Worm (Caenorhabditis elegans) whole organism, late embryonic: Measurements from ENCODE around the gene C15B12.8.

Experiments
- C08G9.2 ChIP-seq: sonication (generic microtip); optimal IDR thresholded peaks from 2 replicates; lab custom pipeline; 2016; ENCODE audit warnings: mild to moderate bottlenecking, missing genetic modification characterization, moderate library complexity, missing compliant biosample characterization
- C38D4.7 ChIP-seq: fragments of 200-800 bp; sonication (Bioruptor generic); optimal IDR thresholded peaks from 2 replicates; lab custom pipeline; 2018; ENCODE audit warnings: mild to moderate bottlenecking, missing genetic modification characterization, moderate library complexity, missing compliant biosample characterization
- K02D7.2 ChIP-seq: sonication (generic microtip); optimal IDR thresholded peaks from 2 replicates; lab custom pipeline; 2017; ENCODE audit warnings: mild to moderate bottlenecking, missing genetic modification characterization, missing compliant biosample characterization
- K09A11.1 ChIP-seq: sonication (generic microtip); optimal IDR thresholded peaks from 2 replicates; lab custom pipeline; 2017; ENCODE audit warnings: antibody characterized with exemption, mild to moderate bottlenecking, missing genetic modification characterization, missing compliant biosample characterization; ENCODE audit not compliant: insufficient read depth
- T23F11.4 ChIP-seq: fragments of 200-800 bp; sonication (Bioruptor generic); optimal IDR thresholded peaks from 2 replicates; lab custom pipeline; 2018; ENCODE audit warnings: mild to moderate bottlenecking, missing genetic modification characterization, missing compliant biosample characterization
- ceh-14 ChIP-seq: sonication (generic microtip); optimal IDR thresholded peaks from 2 replicates; lab custom pipeline; 2016; ENCODE audit warnings: missing genotype, missing genetic modification characterization, missing compliant biosample characterization
- ceh-19 ChIP-seq: fragments of 200-800 bp; sonication (Bioruptor generic); optimal IDR thresholded peaks from 2 replicates; lab custom pipeline; 2018; ENCODE audit warnings: mild to moderate bottlenecking, missing genetic modification characterization, missing compliant biosample characterization
- ceh-2 ChIP-seq: sonication (generic microtip); optimal IDR thresholded peaks from 2 replicates; lab custom pipeline; 2016; ENCODE audit warnings: missing genotype, missing genetic modification characterization, missing compliant biosample characterization
- ceh-24 ChIP-seq: sonication (generic microtip); optimal IDR thresholded peaks from 2 replicates; lab custom pipeline; 2016; ENCODE audit warnings: mild to moderate bottlenecking, missing genetic modification characterization, missing compliant biosample characterization
- ceh-31 ChIP-seq: sonication (generic microtip); optimal IDR thresholded peaks from 2 replicates; lab custom pipeline; 2016; ENCODE audit warnings: missing genetic modification characterization, missing compliant biosample characterization
- ceh-48 ChIP-seq: sonication (generic microtip); optimal IDR thresholded peaks from 2 replicates; lab custom pipeline; 2016; ENCODE audit warnings: missing genetic modification characterization, inconsistent platforms, missing compliant biosample characterization
- dmd-4 ChIP-seq: sonication (generic microtip); optimal IDR thresholded peaks from 2 replicates; lab custom pipeline; 2016; ENCODE audit warnings: borderline replicate concordance, missing genetic modification characterization, missing compliant biosample characterization
- dve-1 ChIP-seq: sonication (generic microtip); optimal IDR thresholded peaks from 2 replicates; lab custom pipeline; 2017; ENCODE audit warnings: antibody characterized with exemption, mild to moderate bottlenecking, missing genetic modification characterization, missing compliant biosample characterization
- elt-4 ChIP-seq: sonication (generic microtip); optimal IDR thresholded peaks from 2 replicates; lab custom pipeline; 2016; ENCODE audit warnings: missing genetic modification characterization, missing compliant biosample characterization
- ets-4 ChIP-seq: sonication (generic microtip); optimal IDR thresholded peaks from 2 replicates; lab custom pipeline; 2016; ENCODE audit warnings: missing genetic modification characterization, missing compliant biosample characterization
- fkh-6 ChIP-seq: sonication (generic microtip); optimal IDR thresholded peaks from 2 replicates; lab custom pipeline; 2016; ENCODE audit warnings: missing genetic modification characterization, missing compliant biosample characterization
- hlh-15 ChIP-seq: sonication (generic microtip); optimal IDR thresholded peaks from 2 replicates; lab custom pipeline; 2016; ENCODE audit warnings: missing genetic modification characterization, missing compliant biosample characterization
- hlh-30 ChIP-seq: sonication (generic microtip); optimal IDR thresholded peaks from 2 replicates; lab custom pipeline; 2017; ENCODE audit warnings: antibody characterized with exemption, missing genetic modification characterization, missing compliant biosample characterization; ENCODE audit not compliant: insufficient read depth
- hlh-6 ChIP-seq: sonication (generic microtip); optimal IDR thresholded peaks from 2 replicates; lab custom pipeline; 2016; ENCODE audit warnings: missing genotype, missing genetic modification characterization, missing compliant biosample characterization
- hlh-8 ChIP-seq: sonication (generic microtip); optimal IDR thresholded peaks from 2 replicates; lab custom pipeline; 2016; ENCODE audit warnings: missing genotype, missing genetic modification characterization, missing compliant biosample characterization
- lin-11 ChIP-seq: fragments of 200-800 bp; sonication (Bioruptor generic); optimal IDR thresholded peaks from 2 replicates; lab custom pipeline; 2018; ENCODE audit warnings: mild to moderate bottlenecking, missing genetic modification characterization, missing compliant biosample characterization
- madf-2 ChIP-seq: sonication (generic microtip); optimal IDR thresholded peaks from 2 replicates; lab custom pipeline; 2017; ENCODE audit warnings: missing genetic modification characterization, missing compliant biosample characterization
- nhr-11 ChIP-seq: fragments of 150-350 bp; optimal IDR thresholded peaks from 2 replicates; lab custom pipeline; 2014; ENCODE audit warnings: missing biosample characterization, missing genetic modification characterization
- odd-2 ChIP-seq: sonication (generic microtip); optimal IDR thresholded peaks from 2 replicates; lab custom pipeline; 2017; ENCODE audit warnings: antibody characterized with exemption, mild to moderate bottlenecking, missing genetic modification characterization, missing compliant biosample characterization
- pag-3 ChIP-seq: sonication (generic microtip); optimal IDR thresholded peaks from 2 replicates; lab custom pipeline; 2016; ENCODE audit warnings: missing compliant biosample characterization, missing genetic modification characterization, borderline replicate concordance
- pax-1 ChIP-seq: fragments of 150-350 bp; optimal IDR thresholded peaks from 2 replicates; lab custom pipeline; 2014; ENCODE audit warnings: missing biosample characterization, missing genetic modification characterization
- pha-2 ChIP-seq: sonication (generic microtip); optimal IDR thresholded peaks from 2 replicates; lab custom pipeline; 2017; ENCODE audit warnings: mild to moderate bottlenecking, missing genetic modification characterization, missing compliant biosample characterization
- pqm-1 ChIP-seq: sonication (generic microtip); optimal IDR thresholded peaks from 2 replicates; lab custom pipeline; 2016; ENCODE audit warnings: missing genetic modification characterization, missing compliant biosample characterization
- ref-2 ChIP-seq: sonication (generic microtip); optimal IDR thresholded peaks from 2 replicates; lab custom pipeline; 2016; ENCODE audit warnings: missing genetic modification characterization, missing compliant biosample characterization
- rnt-1 ChIP-seq: sonication (generic microtip); optimal IDR thresholded peaks from 2 replicates; lab custom pipeline; 2016; ENCODE audit warnings: missing genetic modification characterization, missing compliant biosample characterization
- sox-4 ChIP-seq: sonication (generic microtip); optimal IDR thresholded peaks from 2 replicates; lab custom pipeline; 2017; ENCODE audit warnings: mild to moderate bottlenecking, missing genetic modification characterization, inconsistent platforms, missing compliant biosample characterization
- tbx-2 ChIP-seq: sonication (generic microtip); optimal IDR thresholded peaks from 2 replicates; lab custom pipeline; 2016; ENCODE audit warnings: missing genetic modification characterization, missing compliant biosample characterization
- ttx-3 ChIP-seq: sonication (generic microtip); optimal IDR thresholded peaks from 2 replicates; lab custom pipeline; 2016; ENCODE audit warnings: missing genetic modification reagents, missing genetic modification characterization, missing compliant biosample characterization
- unc-42 ChIP-seq: sonication (generic microtip); optimal IDR thresholded peaks from 2 replicates; lab custom pipeline; 2016; ENCODE audit warnings: missing genotype, missing genetic modification characterization, missing compliant biosample characterization
- unc-86 ChIP-seq: sonication (generic microtip); optimal IDR thresholded peaks from 2 replicates; lab custom pipeline; 2016; ENCODE audit warnings: missing genetic modification characterization, missing compliant biosample characterization
- zip-5 ChIP-seq: sonication (generic microtip); optimal IDR thresholded peaks from 2 replicates; lab custom pipeline; 2016; ENCODE audit warnings: missing genetic modification characterization, missing compliant biosample characterization

The C15B12.8 gene

DNA sequence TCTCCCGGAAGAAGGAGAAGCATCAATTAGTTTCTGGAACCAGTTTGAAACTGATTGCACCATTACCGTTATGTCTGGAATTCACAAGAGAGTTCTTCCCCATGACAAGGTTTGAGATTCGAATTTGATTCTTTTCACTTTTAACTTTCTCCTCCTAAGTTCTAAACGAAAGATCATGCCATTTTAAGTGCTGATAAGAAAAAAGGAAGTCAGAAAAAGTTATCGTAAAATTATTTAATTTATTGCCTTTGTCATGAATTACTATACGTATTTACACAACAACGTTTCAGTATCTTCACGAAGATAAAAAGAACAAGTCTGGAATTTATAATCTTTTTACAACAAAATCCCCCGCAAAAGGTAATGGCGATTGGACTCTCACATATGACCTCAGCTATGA is 13.9 kb upstream of the C15B12.8 start:
- TF ChIP-seq ets-4 (tag; lab: Kevin White, UChicago) (no peak), madf-2 (no peak), lin-11 (no peak), ceh-19 (no peak)
- TF ChIP-seq, all 69 proteins: peak for 0

DNA sequence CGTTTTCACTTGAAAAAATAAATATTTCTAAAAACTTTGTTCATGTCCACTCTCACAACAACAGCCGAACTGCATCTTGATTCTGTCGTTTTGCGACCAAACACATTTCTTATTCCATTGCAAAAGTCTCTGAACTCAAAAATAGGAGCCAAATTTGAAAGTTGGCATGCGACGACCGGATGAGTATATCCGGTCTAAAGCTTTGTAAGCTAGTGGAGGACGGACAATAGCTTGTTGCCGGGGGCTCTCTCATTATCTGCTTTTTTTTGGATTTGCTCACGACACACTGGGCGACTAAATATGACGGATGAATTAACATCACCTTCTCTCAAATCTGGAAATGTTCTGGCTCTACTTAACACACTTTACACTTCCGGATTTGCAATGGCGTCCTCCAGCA is 12.3 kb upstream of the C15B12.8 start, which contains the start of gene K04E7.1:
TSS of gene K04E7.1 (plus strand) at position 301 of the 400 bp plus-strand sequence.
- TF ChIP-seq lin-11 (no peak), fkh-6 (tag; lab: Kevin White, UChicago) (no peak), ceh-14 (tag; lab: Kevin White, UChicago) (no peak), K09A11.1 (tag; lab: Kevin White, UChicago) (no peak), unc-86 (tag; lab: Kevin White, UChicago) (no peak)

DNA sequence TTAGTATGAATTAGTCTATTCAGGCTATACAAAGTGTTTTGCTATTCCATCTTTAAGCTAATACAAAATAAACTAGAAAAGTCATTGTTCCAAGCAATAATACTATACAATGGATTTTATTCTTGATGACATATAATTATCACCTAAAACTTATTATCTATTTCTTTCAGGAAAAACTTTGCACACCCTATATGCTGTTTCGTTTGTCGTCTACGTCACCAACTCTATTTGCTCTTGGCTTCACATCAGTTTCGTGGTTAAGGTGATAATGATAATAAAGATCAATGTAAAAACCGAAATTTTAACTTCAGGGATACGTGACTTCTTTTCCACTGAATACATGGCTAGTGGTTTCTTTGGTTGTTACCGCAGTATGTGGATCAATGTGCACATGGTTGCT is 11.6 kb upstream of the C15B12.8 start:
- TF ChIP-seq ceh-14 (tag; lab: Kevin White, UChicago), result no peak
- TF ChIP-seq hlh-8 (tag; lab: Kevin White, UChicago), result no peak
- TF ChIP-seq ref-2, result no peak
- no peak for TF ChIP-seq unc-42
- TF ChIP-seq ttx-3 (tag; lab: Kevin White, UChicago), result no peak
- no peak for TF ChIP-seq pag-3 (tag; lab: Kevin White, UChicago)
- TF ChIP-seq hlh-30 (tag; lab: Kevin White, UChicago), result no peak
- TF ChIP-seq pqm-1 (tag; lab: Kevin White, UChicago), result no peak
- no peak for TF ChIP-seq dve-1 (tag; lab: Kevin White, UChicago)
- no peak for TF ChIP-seq K02D7.2 (tag; lab: Kevin White, UChicago)
- no peak for TF ChIP-seq T23F11.4 (GFP tag; lab: Kevin White, UChicago)
- TF ChIP-seq hlh-6 (tag; lab: Kevin White, UChicago), result no peak
- no peak for TF ChIP-seq pax-1 (tag; lab: Kevin White, UChicago)
- TF ChIP-seq hlh-15 (tag; lab: Kevin White, UChicago), result no peak
- TF ChIP-seq zip-5 (tag; lab: Kevin White, UChicago), result no peak
- no peak for TF ChIP-seq odd-2 (tag; lab: Kevin White, UChicago)
- no peak for TF ChIP-seq ceh-31 (tag; lab: Kevin White, UChicago)
- no peak for TF ChIP-seq ceh-48 (tag; lab: Kevin White, UChicago)
- no peak for TF ChIP-seq nhr-11 (tag; lab: Kevin White, UChicago)

DNA sequence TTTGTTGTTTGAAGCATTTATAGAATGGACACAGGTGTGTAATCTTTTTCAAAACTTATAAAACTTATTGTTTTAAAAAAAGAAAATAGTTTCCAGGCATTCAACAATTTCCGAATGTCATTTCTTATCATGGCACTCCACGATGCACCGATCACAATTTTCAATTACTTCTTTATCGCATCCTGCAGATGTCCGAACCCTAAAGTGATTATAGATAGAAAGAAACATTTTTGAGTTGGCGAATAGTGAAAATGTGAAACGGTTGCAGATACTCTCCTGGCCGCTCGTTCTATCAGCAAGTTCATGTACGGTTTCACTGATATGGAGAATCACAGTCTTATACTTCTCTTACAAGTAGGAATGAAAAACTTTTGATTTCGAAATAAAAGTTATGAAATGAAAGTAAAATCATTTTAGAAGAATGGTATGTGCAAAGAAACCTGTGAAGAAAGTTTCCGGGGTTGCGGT is 11.0 kb upstream of the C15B12.8 start, which contains the start of gene C15B12.2:
TSS of gene C15B12.2 (plus strand) at position 418 of the 468 bp plus-strand sequence.
- no peak for TF ChIP-seq dmd-4 (tag; lab: Kevin White, UChicago)
- no peak for TF ChIP-seq zip-5 (tag; lab: Kevin White, UChicago)
- TF ChIP-seq pag-3 (tag; lab: Kevin White, UChicago), result no peak
- no peak for TF ChIP-seq C08G9.2 (tag; lab: Kevin White, UChicago)
- no peak for TF ChIP-seq pha-2 (tag; lab: Kevin White, UChicago)
- TF ChIP-seq lin-11, result no peak
- TF ChIP-seq sox-4 (tag; lab: Kevin White, UChicago), result no peak
- TF ChIP-seq ceh-24, result no peak
- TF ChIP-seq rnt-1, result no peak
- TF ChIP-seq ceh-48 (tag; lab: Kevin White, UChicago), result no peak
- no peak for TF ChIP-seq hlh-6 (tag; lab: Kevin White, UChicago)
- no peak for TF ChIP-seq ceh-31 (tag; lab: Kevin White, UChicago)
- TF ChIP-seq T23F11.4 (GFP tag; lab: Kevin White, UChicago), result no peak
- no peak for TF ChIP-seq C38D4.7 (GFP tag; lab: Kevin White, UChicago)
- no peak for TF ChIP-seq pqm-1 (tag; lab: Kevin White, UChicago)
- TF ChIP-seq ceh-2, result no peak
- no peak for TF ChIP-seq ref-2
- TF ChIP-seq tbx-2 (tag; lab: Kevin White, UChicago), result no peak
- no peak for TF ChIP-seq ceh-19
- no peak for TF ChIP-seq elt-4 (tag; lab: Kevin White, UChicago)
